Worm (Caenorhabditis elegans): ENCODE results near the gene snb-5.

- no peak for TF ChIP-seq jun-1 (tag; optimal IDR thresholded peaks at IDR 0.05)
- no peak for TF ChIP-seq ztf-4 (tag; optimal IDR thresholded peaks at IDR 0.05)
- no peak for TF ChIP-seq ZK546.5 (tag; optimal IDR thresholded peaks at IDR 0.05)
- no peak for TF ChIP-seq nhr-77 (tag; optimal IDR thresholded peaks at IDR 0.05)
- no peak for TF ChIP-seq ama-1 (optimal IDR thresholded peaks at IDR 0.05)
- no peak for TF ChIP-seq unc-62 (GFP tag; optimal IDR thresholded peaks at IDR 0.05)
- no peak for TF ChIP-seq ceh-9 (tag; optimal IDR thresholded peaks at IDR 0.05)
- peak; percentile 22 for TF ChIP-seq pha-4 (tag; optimal IDR thresholded peaks at IDR 0.05)
- TF ChIP-seq elt-3 (tag; optimal IDR thresholded peaks at IDR 0.05): no peak
- TF ChIP-seq ceh-82 (tag; optimal IDR thresholded peaks at IDR 0.05): no peak
Observed at ce11 chrIII:8224769-8225168, 21.9 kb downstream of the snb-5 start, which contains the start of gene mob-4.
